Worm (Caenorhabditis elegans) whole organism, L1 larva: ENCODE measurements around the gene mboa-2.

ENCODE experiments used
- aha-1 ChIP-seq: fragments of 150-350 bp; optimal IDR thresholded peaks from 2 replicates; lab custom pipeline; 2014; ENCODE audit warnings: missing biosample characterization, missing genetic modification characterization
- alr-1 ChIP-seq: fragments of 200-800 bp; sonication (Bioruptor generic); optimal IDR thresholded peaks from 2 replicates; lab custom pipeline; 2018; ENCODE audit warnings: borderline replicate concordance, mild to moderate bottlenecking, missing genetic modification characterization, missing compliant biosample characterization
- ama-1 ChIP-seq: fragments of 150-350 bp; optimal IDR thresholded peaks from 2 replicates; lab custom pipeline; 2014
- blmp-1 ChIP-seq: fragments of 150-350 bp; optimal IDR thresholded peaks from 2 replicates; lab custom pipeline; 2014; ENCODE audit warnings: missing biosample characterization, missing genetic modification characterization
- ceh-63 ChIP-seq: fragments of 200-800 bp; sonication (Bioruptor generic); optimal IDR thresholded peaks from 2 replicates; lab custom pipeline; 2018; ENCODE audit warnings: mild to moderate bottlenecking, missing genetic modification characterization, missing compliant biosample characterization
- ceh-8 ChIP-seq: fragments of 200-800 bp; sonication (Bioruptor generic); optimal IDR thresholded peaks from 2 replicates; lab custom pipeline; 2018; ENCODE audit warnings: mild to moderate bottlenecking, missing genetic modification characterization, moderate library complexity, missing compliant biosample characterization
- ceh-90 ChIP-seq: sonication (generic microtip); optimal IDR thresholded peaks from 2 replicates; lab custom pipeline; 2016; ENCODE audit warnings: missing genetic modification characterization, missing compliant biosample characterization
- ces-1 ChIP-seq: fragments of 150-350 bp; optimal IDR thresholded peaks from 2 replicates; lab custom pipeline; 2014; ENCODE audit warnings: missing biosample characterization, missing genetic modification reagents, missing genetic modification characterization
- dpl-1 ChIP-seq, 3 experiments: fragments of 150-350 bp in 2 of 3; sonication (generic microtip) in 1 of 3; optimal IDR thresholded peaks; 2 replicates each; lab custom pipeline; 2014 to 2017; ENCODE audit warnings: missing biosample characterization in 3 of 3, missing genetic modification characterization in 3 of 3, missing genetic modification reagents in 3 of 3
- dsc-1 ChIP-seq: sonication (generic microtip); optimal IDR thresholded peaks from 2 replicates; lab custom pipeline; 2016; ENCODE audit warnings: mild to moderate bottlenecking, missing genetic modification characterization, missing compliant biosample characterization
- efl-1 ChIP-seq, 4 experiments: fragments of 150-350 bp; optimal IDR thresholded peaks in 3 of 4; peaks in 1 of 4; 1 replicate in 1 of 4; 2 replicates in 3 of 4; lab custom pipeline; 2014; ENCODE audit warnings: missing biosample characterization in 2 of 4, missing genetic modification characterization in 2 of 4, missing genetic modification reagents in 2 of 4
- efl-3 ChIP-seq: fragments of 200-800 bp; sonication (Bioruptor generic); optimal IDR thresholded peaks from 2 replicates; lab custom pipeline; 2018; ENCODE audit warnings: mild to moderate bottlenecking, missing genetic modification characterization, missing compliant biosample characterization
- egl-27 ChIP-seq, 2 experiments: fragments of 150-350 bp in 1 of 2; sonication (generic microtip); optimal IDR thresholded peaks; 3 replicates each; lab custom pipeline; 2017 to 2018; ENCODE audit warnings: missing biosample characterization in 2 of 2, missing genetic modification characterization in 2 of 2, missing genetic modification reagents in 2 of 2
- fkh-10 ChIP-seq: sonication (generic microtip); optimal IDR thresholded peaks from 2 replicates; lab custom pipeline; 2017; ENCODE audit warnings: missing biosample characterization, missing genetic modification reagents, missing genetic modification characterization
- grh-1 ChIP-seq: fragments of 200-800 bp; sonication (Bioruptor generic); IDR thresholded peaks from 2 replicates; pipeline ENCODE4 v1.3.6; 2022; ENCODE audit warnings: missing genetic modification reagents, missing genetic modification characterization, missing compliant biosample characterization
- hlh-4 ChIP-seq: sonication (generic microtip); optimal IDR thresholded peaks from 2 replicates; lab custom pipeline; 2016; ENCODE audit warnings: mild to moderate bottlenecking, missing genetic modification characterization, missing compliant biosample characterization
- hpl-2 ChIP-seq: fragments of 150-350 bp; optimal IDR thresholded peaks from 2 replicates; lab custom pipeline; 2014; ENCODE audit warnings: missing biosample characterization, missing genetic modification reagents, missing genetic modification characterization
- irx-1 ChIP-seq: sonication (generic microtip); optimal IDR thresholded peaks from 2 replicates; lab custom pipeline; 2016; ENCODE audit warnings: missing genetic modification characterization, missing compliant biosample characterization
- isw-1 ChIP-seq: fragments of 200-800 bp; sonication (Bioruptor generic); IDR thresholded peaks from 2 replicates; pipeline ENCODE4 v1.3.6; 2022; ENCODE audit warnings: missing genetic modification characterization, missing compliant biosample characterization
- jun-1 ChIP-seq: fragments of 150-350 bp; optimal IDR thresholded peaks from 2 replicates; lab custom pipeline; 2014; ENCODE audit warnings: missing biosample characterization, missing genetic modification reagents, missing genetic modification characterization
- lin-13 ChIP-seq: fragments of 150-350 bp; optimal IDR thresholded peaks from 2 replicates; lab custom pipeline; 2014; ENCODE audit warnings: missing biosample characterization, missing genetic modification reagents, missing genetic modification characterization
- lin-14 ChIP-seq: fragments of 200-800 bp; sonication (Bioruptor generic); optimal IDR thresholded peaks from 2 replicates; lab custom pipeline; 2018; ENCODE audit warnings: mild to moderate bottlenecking, missing genetic modification characterization, moderate library complexity, missing compliant biosample characterization
- lsy-2 ChIP-seq, 2 experiments: fragments of 150-350 bp; optimal IDR thresholded peaks; 2 replicates each; lab custom pipeline; 2014; ENCODE audit warnings: missing biosample characterization in 2 of 2, missing genetic modification characterization in 2 of 2
- mab-9 ChIP-seq: fragments of 200-800 bp; sonication (Bioruptor generic); IDR thresholded peaks from 2 replicates; pipeline ENCODE4 v1.3.6; 2022; ENCODE audit warnings: missing genetic modification reagents, missing genetic modification characterization, missing compliant biosample characterization
- mdl-1 ChIP-seq, 2 experiments: fragments of 150-350 bp; optimal IDR thresholded peaks; 2 replicates each; lab custom pipeline; 2014 to 2017; ENCODE audit warnings: missing biosample characterization in 2 of 2, missing genetic modification characterization in 2 of 2, inconsistent platforms in 1 of 2
- mef-2 ChIP-seq: fragments of 150-350 bp; optimal IDR thresholded peaks from 2 replicates; lab custom pipeline; 2014; ENCODE audit warnings: missing biosample characterization, missing genetic modification characterization
- nhr-19 ChIP-seq: fragments of 200-800 bp; sonication (Bioruptor generic); conservative IDR thresholded peaks from 2 replicates; pipeline ENCODE4 v1.3.6; 2022; ENCODE audit warnings: missing genetic modification characterization, missing compliant biosample characterization
- nhr-28 ChIP-seq: fragments of 150-350 bp; optimal IDR thresholded peaks from 2 replicates; lab custom pipeline; 2014; ENCODE audit warnings: missing biosample characterization, missing genetic modification characterization
- nhr-71 ChIP-seq: sonication (generic microtip); optimal IDR thresholded peaks from 2 replicates; lab custom pipeline; 2016; ENCODE audit warnings: mild to moderate bottlenecking, missing genetic modification characterization, moderate library complexity, missing compliant biosample characterization
- nhr-76 ChIP-seq: sonication (generic microtip); optimal IDR thresholded peaks from 2 replicates; lab custom pipeline; 2017; ENCODE audit warnings: missing biosample characterization, missing genetic modification characterization
- nhr-84 ChIP-seq: sonication (generic microtip); optimal IDR thresholded peaks from 2 replicates; lab custom pipeline; 2017; ENCODE audit warnings: missing biosample characterization, missing genetic modification characterization
- nhr-85 ChIP-seq: sonication (generic microtip); peaks from one replicate; lab custom pipeline; 2016; ENCODE audit warnings: missing genetic modification characterization, inconsistent platforms, missing compliant biosample characterization
- nhr-90 ChIP-seq: sonication (generic microtip); optimal IDR thresholded peaks from 2 replicates; lab custom pipeline; 2016; ENCODE audit warnings: mild to moderate bottlenecking, missing genetic modification characterization, missing compliant biosample characterization; ENCODE audit not compliant: poor library complexity
- pax-3 ChIP-seq: fragments of 200-800 bp; sonication (Bioruptor generic); optimal IDR thresholded peaks from 2 replicates; lab custom pipeline; 2018; ENCODE audit warnings: mild to moderate bottlenecking, missing genetic modification characterization, moderate library complexity, missing compliant biosample characterization
- skn-1 ChIP-seq: fragments of 150-350 bp; optimal IDR thresholded peaks from 2 replicates; lab custom pipeline; 2014; ENCODE audit warnings: missing biosample characterization, missing genetic modification characterization
- snpc-4 ChIP-seq: fragments of 150-350 bp; optimal IDR thresholded peaks from 2 replicates; lab custom pipeline; 2014; ENCODE audit warnings: missing biosample characterization, missing genetic modification characterization
- sox-4 ChIP-seq: sonication (generic microtip); optimal IDR thresholded peaks from 2 replicates; lab custom pipeline; 2016; ENCODE audit warnings: missing genetic modification characterization, missing compliant biosample characterization
- sptf-1 ChIP-seq: fragments of 150-350 bp; optimal IDR thresholded peaks from 2 replicates; lab custom pipeline; 2014; ENCODE audit warnings: missing biosample characterization, missing genetic modification characterization
- sup-37 ChIP-seq: fragments of 200-800 bp; sonication (Bioruptor generic); optimal IDR thresholded peaks from 2 replicates; lab custom pipeline; 2018; ENCODE audit warnings: mild to moderate bottlenecking, missing genetic modification characterization, missing compliant biosample characterization
- unc-30 ChIP-seq: sonication (generic microtip); optimal IDR thresholded peaks from 2 replicates; lab custom pipeline; 2017; ENCODE audit warnings: missing biosample characterization, missing genetic modification characterization
- unc-98 ChIP-seq: fragments of 200-800 bp; sonication (Bioruptor generic); IDR thresholded peaks from 2 replicates; pipeline ENCODE4 v1.3.6; 2022; ENCODE audit warnings: missing genetic modification characterization, missing compliant biosample characterization
- vab-15 ChIP-seq: sonication (generic microtip); optimal IDR thresholded peaks from 2 replicates; lab custom pipeline; 2017; ENCODE audit warnings: missing genotype, mild to moderate bottlenecking, missing genetic modification characterization, missing compliant biosample characterization
- zag-1 ChIP-seq: fragments of 150-350 bp; optimal IDR thresholded peaks from 2 replicates; lab custom pipeline; 2014; ENCODE audit warnings: missing biosample characterization, missing genetic modification characterization
- zip-4 ChIP-seq: fragments of 200-800 bp; sonication (Bioruptor generic); optimal IDR thresholded peaks from 2 replicates; lab custom pipeline; 2018; ENCODE audit warnings: mild to moderate bottlenecking, missing genetic modification characterization, moderate library complexity, missing compliant biosample characterization
- ztf-4 ChIP-seq: fragments of 150-350 bp; optimal IDR thresholded peaks from 2 replicates; lab custom pipeline; 2014; ENCODE audit warnings: missing biosample characterization, missing genetic modification characterization

Gene mboa-2

DNA sequence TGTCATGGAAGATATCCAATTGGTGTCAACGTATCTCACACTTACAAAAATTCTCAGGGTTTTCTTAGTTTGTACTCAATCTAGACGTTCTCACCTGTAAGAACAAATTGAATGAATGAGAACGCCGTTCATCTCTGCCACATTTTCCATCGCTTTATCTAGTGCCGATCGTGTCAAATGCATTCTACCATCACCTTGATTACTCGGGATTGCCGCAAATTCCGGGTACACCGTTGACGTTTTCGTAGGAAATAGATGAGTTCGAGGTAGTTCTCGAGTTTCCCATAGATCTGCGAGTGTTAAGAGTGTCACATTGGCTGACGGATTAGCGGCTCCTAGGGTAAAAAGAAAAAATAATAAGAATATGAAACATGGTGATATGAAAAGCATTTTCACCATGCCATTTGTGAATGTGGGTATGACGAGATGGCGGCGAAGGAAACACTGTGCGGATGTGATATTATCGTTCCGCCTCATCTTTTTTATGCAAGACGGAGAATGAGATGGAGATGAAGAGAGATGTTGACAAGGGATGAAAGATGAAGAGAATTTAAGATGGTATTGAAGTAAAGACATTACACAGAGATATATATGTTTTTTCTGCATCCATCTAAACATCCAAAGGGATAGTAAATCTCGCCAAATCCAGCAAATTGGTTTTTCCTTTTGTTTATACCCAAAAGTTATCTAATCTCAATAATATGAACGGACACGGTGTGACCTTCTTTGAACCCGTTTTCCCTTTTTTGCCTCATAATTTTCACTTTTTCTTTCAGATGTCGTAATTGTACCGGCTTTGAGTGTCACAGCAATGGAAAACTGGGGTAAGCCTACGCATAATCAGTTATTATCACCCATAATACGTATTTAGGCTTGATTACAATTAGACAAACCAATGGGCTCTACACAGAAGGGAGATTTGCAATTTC lies 28.9 kb downstream of the mboa-2 start, which contains the start of gene lact-8:
Gene lact-8 (minus strand): TSS at position 445 of the 929 bp plus-strand sequence.
- TF ChIP-seq ces-1 (GFP tag; lab: Kevin White, UChicago): no peak
- TF ChIP-seq zag-1: no peak
- no peak for TF ChIP-seq sox-4 (tag; lab: Kevin White, UChicago)
- no peak for TF ChIP-seq jun-1 (tag; lab: Kevin White, UChicago)
- peak; percentile 25 for TF ChIP-seq dsc-1 (tag; lab: Kevin White, UChicago)
- no peak for TF ChIP-seq skn-1
- no peak for TF ChIP-seq egl-27 (tag; optimal IDR thresholded peaks at IDR 0.05; lab: Kevin White, UChicago)
- TF ChIP-seq fkh-10 (GFP tag; lab: Kevin White, UChicago): no peak
- TF ChIP-seq nhr-90: no peak
- TF ChIP-seq unc-30: no peak
- TF ChIP-seq efl-1 (optimal IDR thresholded peaks at IDR 0.05; lab: Kevin White, UChicago): no peak
- peak in 1 of 2 experiments; percentile 90 for TF ChIP-seq efl-1 (GFP tag; optimal IDR thresholded peaks at IDR 0.05 in 1 of 2; lab: Kevin White, UChicago)
- TF ChIP-seq isw-1: no peak
- no peak for TF ChIP-seq hpl-2 (GFP tag; lab: Kevin White, UChicago)
- no peak for TF ChIP-seq ceh-90 (tag; lab: Kevin White, UChicago)
- TF ChIP-seq efl-3 (GFP tag; lab: Kevin White, UChicago): no peak
- no peak for TF ChIP-seq ama-1 (lab: Kevin White, UChicago)
- no peak for TF ChIP-seq nhr-19 (GFP tag; lab: Robert Waterston, UW)
- peak; percentile 56 for TF ChIP-seq blmp-1 (tag; lab: Kevin White, UChicago)
- no peak for TF ChIP-seq dpl-1 (GFP tag; optimal IDR thresholded peaks at IDR 0.05; lab: Kevin White, UChicago)
- TF ChIP-seq nhr-71 (tag; lab: Kevin White, UChicago): no peak
- no peak for TF ChIP-seq sptf-1
- TF ChIP-seq sup-37 (GFP tag; lab: Kevin White, UChicago): no peak
- no peak for TF ChIP-seq unc-98 (GFP tag; lab: Robert Waterston, UW)
- TF ChIP-seq nhr-84 (tag; lab: Kevin White, UChicago): no peak
- peak; percentile 18 for TF ChIP-seq lin-14 (GFP tag; lab: Kevin White, UChicago)
- TF ChIP-seq nhr-76 (tag; lab: Kevin White, UChicago): no peak
- TF ChIP-seq nhr-85: no peak
- TF ChIP-seq ceh-63 (GFP tag; lab: Kevin White, UChicago): no peak

DNA sequence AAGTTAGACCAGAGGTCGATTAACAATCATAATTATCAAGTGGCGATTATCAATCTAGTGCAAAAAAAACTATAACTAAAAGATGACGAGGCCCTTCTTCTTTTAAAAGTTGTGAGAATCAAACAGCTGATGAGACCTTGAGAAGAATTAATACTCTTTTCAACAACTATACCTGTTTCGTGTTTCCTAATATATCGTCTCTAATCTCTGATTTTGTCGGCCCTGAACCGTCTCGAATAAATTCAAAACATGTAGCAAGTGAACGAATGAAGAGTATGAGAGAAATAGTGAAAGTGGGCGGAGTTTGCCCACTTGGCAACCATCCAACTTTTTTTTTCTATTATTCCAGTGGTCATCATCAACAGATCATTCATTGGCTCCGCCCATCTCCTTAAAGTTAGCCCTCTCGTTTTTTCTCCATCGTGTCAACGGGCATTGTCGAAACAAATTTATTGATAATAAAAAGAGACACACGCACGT lies 34.7 kb downstream of the mboa-2 start, which contains the start of gene Y42A5A.1:
Gene Y42A5A.1 (plus strand): TSS at position 430 of the 480 bp plus-strand sequence.
- TF ChIP-seq lsy-2 (tag; optimal IDR thresholded peaks at IDR 0.05; lab: Kevin White, UChicago) (peak in 1 of 2 experiments; percentile 24), nhr-28 (tag; lab: Kevin White, UChicago) (no peak), nhr-85 (peak; percentile 96), lin-14 (GFP tag; lab: Kevin White, UChicago) (peak; percentile 31), pax-3 (no peak), mdl-1 (tag; optimal IDR thresholded peaks at IDR 0.05; lab: Kevin White, UChicago) (no peak), grh-1 (GFP tag; lab: Robert Waterston, UW) (0 out of 2 replicates have a peak, but pooled peaks have one; percentile 22), irx-1 (tag; lab: Kevin White, UChicago) (no peak), vab-15 (tag; lab: Kevin White, UChicago) (no peak), blmp-1 (tag; lab: Kevin White, UChicago) (peak; percentile 49)

DNA sequence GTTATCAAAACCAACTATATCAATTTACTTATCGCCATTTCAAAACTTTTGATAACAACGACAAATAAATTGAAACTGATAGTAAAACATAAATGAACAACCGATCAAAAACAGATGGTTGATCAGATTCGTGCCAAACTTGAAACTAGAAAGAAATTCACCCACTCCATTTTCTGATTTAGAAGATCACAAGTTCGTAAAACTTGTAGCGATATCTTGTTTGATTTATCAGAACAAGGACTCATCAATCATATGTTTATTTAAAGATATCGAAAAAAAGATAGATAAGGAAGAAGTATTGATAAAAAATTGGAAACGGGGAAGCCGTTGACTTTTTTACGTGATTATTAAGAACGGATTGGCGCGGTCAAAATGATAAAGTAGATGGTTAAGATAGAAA lies 35.2 kb downstream of the mboa-2 start:
- TF ChIP-seq hlh-4 (tag; lab: Kevin White, UChicago) (no peak), jun-1 (tag; lab: Kevin White, UChicago) (no peak), efl-1 (optimal IDR thresholded peaks at IDR 0.05; lab: Kevin White, UChicago) (no peak), efl-1 (GFP tag; optimal IDR thresholded peaks at IDR 0.05 in 1 of 2; lab: Kevin White, UChicago) (peak in 1 of 2 experiments; percentile 39), mef-2 (no peak), ztf-4 (no peak), grh-1 (GFP tag; lab: Robert Waterston, UW) (no peak), nhr-90 (peak; percentile 17), zag-1 (no peak), aha-1 (tag; lab: Kevin White, UChicago) (no peak), mab-9 (no peak), lsy-2 (tag; optimal IDR thresholded peaks at IDR 0.05; lab: Kevin White, UChicago) (no peak), snpc-4 (tag; lab: Kevin White, UChicago) (no peak), nhr-71 (tag; lab: Kevin White, UChicago) (peak; percentile 8), ceh-90 (tag; lab: Kevin White, UChicago) (no peak), pax-3 (no peak), sptf-1 (no peak), zip-4 (GFP tag; lab: Kevin White, UChicago) (no peak), lin-13 (no peak), ceh-8 (GFP tag; lab: Kevin White, UChicago) (no peak), alr-1 (tag; lab: Kevin White, UChicago) (no peak)
